Fruit fly (Drosophila melanogaster) whole organism, embryonic: ENCODE results near the gene CG17145.

Source experiments
- CG10274 ChIP-seq: fragments of 200-800 bp; sonication (Bioruptor generic); optimal IDR thresholded peaks from 3 replicates; lab custom pipeline; 2017; ENCODE audit warnings: missing biosample characterization, mild to moderate bottlenecking, missing genetic modification characterization
- CG10462 ChIP-seq: fragments of 200-800 bp; sonication (Bioruptor generic); optimal IDR thresholded peaks from 2 replicates; lab custom pipeline; 2016; ENCODE audit warnings: missing biosample characterization, missing genetic modification characterization
- CG12071 ChIP-seq: fragments of 200-800 bp; sonication (Bioruptor generic); optimal IDR thresholded peaks from 3 replicates; lab custom pipeline; 2018; ENCODE audit warnings: missing biosample characterization, mild to moderate bottlenecking, missing genetic modification characterization
- CG13624 ChIP-seq: fragments of 200-800 bp; sonication (Bioruptor generic); optimal IDR thresholded peaks from 2 replicates; lab custom pipeline; 2016; ENCODE audit warnings: missing biosample characterization, missing genetic modification characterization
- CG1529 ChIP-seq: fragments of 200-800 bp; sonication (Bioruptor generic); optimal IDR thresholded peaks from 3 replicates; lab custom pipeline; 2018; ENCODE audit warnings: missing biosample characterization, missing genetic modification characterization
- CG17359 ChIP-seq: fragments of 200-800 bp; sonication (Bioruptor generic); optimal IDR thresholded peaks from 3 replicates; lab custom pipeline; 2018; ENCODE audit warnings: missing biosample characterization, mild to moderate bottlenecking, missing genetic modification characterization, moderate library complexity
- CG17385 ChIP-seq: fragments of 200-800 bp; sonication (Bioruptor generic); optimal IDR thresholded peaks from 3 replicates; lab custom pipeline; 2018; ENCODE audit warnings: missing biosample characterization, mild to moderate bottlenecking, missing genetic modification characterization
- CG3065 ChIP-seq: fragments of 200-800 bp; sonication (Bioruptor generic); optimal IDR thresholded peaks from 2 replicates; lab custom pipeline; 2016; ENCODE audit warnings: missing biosample characterization, missing genetic modification characterization
- CG31365 ChIP-seq: fragments of 200-800 bp; sonication (Bioruptor generic); optimal IDR thresholded peaks from 2 replicates; lab custom pipeline; 2018; ENCODE audit warnings: missing biosample characterization, mild to moderate bottlenecking, missing genetic modification characterization
- CG31388 ChIP-seq: fragments of 200-800 bp; sonication (Bioruptor generic); optimal IDR thresholded peaks from 2 replicates; lab custom pipeline; 2016; ENCODE audit warnings: missing biosample characterization, missing genetic modification characterization
- CG3407 ChIP-seq: fragments of 200-800 bp; sonication (Bioruptor generic); optimal IDR thresholded peaks from 2 replicates; lab custom pipeline; 2018; ENCODE audit warnings: missing biosample characterization, mild to moderate bottlenecking, missing genetic modification characterization
- CG4730 ChIP-seq: fragments of 200-800 bp; sonication (Bioruptor generic); IDR thresholded peaks from 2 replicates; pipeline ENCODE4 v1.3.6; 2022; ENCODE audit warnings: missing biosample characterization, missing genetic modification characterization
- CG6683 ChIP-seq: fragments of 200-800 bp; sonication (Bioruptor generic); optimal IDR thresholded peaks from 2 replicates; lab custom pipeline; 2017; ENCODE audit warnings: missing biosample characterization, mild to moderate bottlenecking, missing genetic modification characterization, missing genetic modification reagents
- CG6689 ChIP-seq: fragments of 200-800 bp; sonication (Bioruptor generic); IDR thresholded peaks from 2 replicates; pipeline ENCODE4 v1.3.6; 2022; ENCODE audit warnings: missing biosample characterization, missing genetic modification characterization
- CG9727 ChIP-seq: fragments of 200-800 bp; sonication (Bioruptor generic); optimal IDR thresholded peaks from 3 replicates; lab custom pipeline; 2017; ENCODE audit warnings: missing biosample characterization, mild to moderate bottlenecking, missing genetic modification characterization
- CoRest ChIP-seq: fragments of 200-800 bp; sonication (Bioruptor generic); optimal IDR thresholded peaks from 3 replicates; lab custom pipeline; 2018; ENCODE audit warnings: missing biosample characterization, mild to moderate bottlenecking, missing genetic modification characterization, moderate library complexity
- D19B ChIP-seq: fragments of 200-800 bp; sonication (Bioruptor generic); optimal IDR thresholded peaks from 2 replicates; lab custom pipeline; 2017; ENCODE audit warnings: missing biosample characterization, mild to moderate bottlenecking, missing genetic modification characterization
- Drgx ChIP-seq: fragments of 200-800 bp; sonication (Bioruptor generic); IDR thresholded peaks from 2 replicates; pipeline ENCODE4 v1.3.6; 2022; ENCODE audit warnings: missing biosample characterization, missing genetic modification characterization
- HLHmδ ChIP-seq: fragments of 200-800 bp; sonication (Bioruptor generic); optimal IDR thresholded peaks from 2 replicates; lab custom pipeline; 2018; ENCODE audit warnings: missing biosample characterization, mild to moderate bottlenecking, missing genetic modification characterization, moderate library complexity
- Hsf ChIP-seq: fragments of 200-800 bp; sonication (Bioruptor generic); optimal IDR thresholded peaks from 3 replicates; lab custom pipeline; 2016; ENCODE audit warnings: missing biosample characterization, missing genetic modification characterization
- Meics ChIP-seq: fragments of 200-800 bp; sonication (Bioruptor generic); optimal IDR thresholded peaks from 2 replicates; lab custom pipeline; 2017; ENCODE audit warnings: missing biosample characterization, mild to moderate bottlenecking, missing genetic modification characterization
- Nf-YC ChIP-seq: fragments of 200-800 bp; optimal IDR thresholded peaks from 3 replicates; lab custom pipeline; 2019; ENCODE audit warnings: missing biosample characterization, mild to moderate bottlenecking, missing genetic modification characterization, moderate library complexity
- Pdp1 ChIP-seq, 2 experiments: fragments of 200-800 bp; sonication (Bioruptor generic); optimal IDR thresholded peaks; 3 replicates each; lab custom pipeline; 2016; ENCODE audit warnings: missing biosample characterization in 2 of 2, missing genetic modification characterization in 2 of 2, mild to moderate bottlenecking in 1 of 2, moderate library complexity in 1 of 2
- Side ChIP-seq: fragments of 200-800 bp; sonication (Bioruptor generic); optimal IDR thresholded peaks from 2 replicates; lab custom pipeline; 2016; ENCODE audit warnings: missing biosample characterization, missing genetic modification characterization
- Taf1 ChIP-seq: fragments of 200-800 bp; sonication (Bioruptor generic); IDR thresholded peaks from 2 replicates; pipeline ENCODE4 v1.3.6; 2022; ENCODE audit warnings: missing biosample characterization, missing genetic modification characterization
- Vsx1 ChIP-seq: fragments of 200-800 bp; sonication (Bioruptor generic); optimal IDR thresholded peaks from 2 replicates; lab custom pipeline; 2017; ENCODE audit warnings: missing biosample characterization, mild to moderate bottlenecking, missing genetic modification characterization, missing genetic modification reagents
- ap ChIP-seq: fragments of 200-800 bp; sonication (Bioruptor generic); IDR thresholded peaks from 2 replicates; pipeline ENCODE4 v1.3.6; 2022; ENCODE audit warnings: missing biosample characterization, missing genetic modification characterization
- cg ChIP-seq: fragments of 200-800 bp; sonication (Bioruptor generic); optimal IDR thresholded peaks from 3 replicates; lab custom pipeline; 2019; ENCODE audit warnings: missing biosample characterization, mild to moderate bottlenecking, missing genetic modification characterization, moderate library complexity
- chinmo ChIP-seq: fragments of 200-800 bp; sonication (Bioruptor generic); IDR thresholded peaks from 4 replicates; pipeline ENCODE4 v1.3.6; 2022; ENCODE audit warnings: missing biosample characterization, missing genetic modification characterization; ENCODE audit not compliant: partially characterized antibody
- crc ChIP-seq: fragments of 200-800 bp; sonication (Bioruptor generic); optimal IDR thresholded peaks from 2 replicates; lab custom pipeline; 2016; ENCODE audit warnings: missing biosample characterization, missing genetic modification characterization
- cwo ChIP-seq: fragments of 200-800 bp; sonication (Bioruptor generic); optimal IDR thresholded peaks from 3 replicates; lab custom pipeline; 2017; ENCODE audit warnings: missing biosample characterization, missing genetic modification characterization, mild to moderate bottlenecking, moderate library complexity, missing genetic modification reagents
- eve ChIP-seq, 2 experiments: fragments of >200 bp; optimal IDR thresholded peaks; 2 replicates each; lab custom pipeline; 2017; ENCODE audit warnings: missing biosample characterization in 2 of 2, missing genetic modification characterization in 2 of 2
- gce ChIP-seq: fragments of 200-800 bp; sonication (Bioruptor generic); IDR thresholded peaks from 3 replicates; pipeline ENCODE4 v1.3.6; 2022; ENCODE audit warnings: missing biosample characterization, missing genetic modification characterization
- gem ChIP-seq: fragments of 200-800 bp; sonication (Bioruptor generic); optimal IDR thresholded peaks from 2 replicates; lab custom pipeline; 2019; ENCODE audit warnings: missing biosample characterization, mild to moderate bottlenecking, missing genetic modification characterization, moderate library complexity
- grn ChIP-seq: fragments of 200-800 bp; sonication (Bioruptor generic); optimal IDR thresholded peaks from 3 replicates; lab custom pipeline; 2017; ENCODE audit warnings: missing biosample characterization, missing genetic modification characterization
- h ChIP-seq: fragments of >200 bp; optimal IDR thresholded peaks from 2 replicates; lab custom pipeline; 2017
- hth ChIP-seq: fragments of >200 bp; optimal IDR thresholded peaks from 2 replicates; lab custom pipeline; 2017; ENCODE audit warnings: inconsistent platforms
- ken ChIP-seq: fragments of 200-800 bp; sonication (Bioruptor generic); IDR thresholded peaks from 3 replicates; pipeline ENCODE4 v1.3.6; 2022; ENCODE audit warnings: missing biosample characterization, missing genetic modification characterization
- knrl ChIP-seq: fragments of 200-800 bp; sonication (Bioruptor generic); IDR thresholded peaks from 3 replicates; pipeline ENCODE4 v1.3.6; 2022; ENCODE audit warnings: missing biosample characterization, missing genetic modification characterization; ENCODE audit not compliant: partially characterized antibody
- lov ChIP-seq, 2 experiments: fragments of 200-800 bp in 1 of 2; fragments of >200 bp in 1 of 2; sonication (Bioruptor generic) in 1 of 2; IDR thresholded peaks in 1 of 2; optimal IDR thresholded peaks in 1 of 2; 2 replicates in 1 of 2; 3 replicates in 1 of 2; pipeline versions ENCODE4 v1.3.6 to Lab custom; 2017 to 2022; ENCODE audit warnings: missing biosample characterization in 1 of 2, missing genetic modification characterization in 1 of 2
- mirr ChIP-seq: fragments of 200-800 bp; sonication (Bioruptor generic); optimal IDR thresholded peaks from 3 replicates; lab custom pipeline; 2018; ENCODE audit warnings: missing biosample characterization, mild to moderate bottlenecking, missing genetic modification characterization
- mld ChIP-seq: fragments of 200-800 bp; sonication (Bioruptor generic); IDR thresholded peaks from 3 replicates; pipeline ENCODE4 v1.3.6; 2022; ENCODE audit warnings: missing biosample characterization, missing genetic modification characterization; ENCODE audit not compliant: partially characterized antibody
- sens ChIP-seq: fragments of 200-800 bp; sonication (Bioruptor generic); peaks from one replicate; lab custom pipeline; 2016; ENCODE audit warnings: missing biosample characterization, missing genetic modification characterization
- sna ChIP-seq: fragments of 200-800 bp; sonication (Bioruptor generic); IDR thresholded peaks from 2 replicates; pipeline ENCODE4 v1.3.6; 2022; ENCODE audit warnings: missing biosample characterization, missing genetic modification characterization; ENCODE audit not compliant: partially characterized antibody
- so ChIP-seq: fragments of 200-800 bp; sonication (Bioruptor generic); IDR thresholded peaks from 3 replicates; pipeline ENCODE4 v1.3.6; 2022; ENCODE audit warnings: missing biosample characterization, missing genetic modification characterization
- ssp ChIP-seq: fragments of 200-800 bp; sonication (Bioruptor generic); IDR thresholded peaks from 2 replicates; pipeline ENCODE4 v1.3.6; 2022; ENCODE audit warnings: missing biosample characterization, missing genetic modification characterization

The CG17145 gene

DNA sequence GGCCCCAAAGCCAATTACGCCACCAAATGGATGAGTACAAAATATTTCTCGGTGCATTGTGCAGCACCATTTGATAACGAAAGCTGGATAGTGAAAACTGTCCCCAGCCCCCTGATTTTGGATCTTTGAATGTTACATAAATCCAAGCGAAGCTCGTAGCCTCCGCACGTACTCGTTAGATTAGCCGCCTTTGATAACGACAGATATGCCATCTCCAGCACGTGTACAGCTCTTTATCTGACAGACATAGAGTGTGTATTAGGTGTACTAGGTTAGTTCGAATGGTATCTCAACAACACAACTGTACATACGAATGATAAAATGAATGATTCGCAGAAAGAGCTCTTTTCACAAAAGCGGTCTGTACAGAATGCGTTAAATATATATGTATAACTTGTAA lies 25.3 kb upstream of the CG17145 start:
- TF ChIP-seq CG31388 (GFP tag; lab: Kevin White, UChicago) = no peak
- peak; percentile 20 for TF ChIP-seq mirr (GFP tag; lab: Kevin White, UChicago)
- TF ChIP-seq Hsf = no peak
- no peak for TF ChIP-seq CG13624 (GFP tag; lab: Kevin White, UChicago)
- no peak for TF ChIP-seq CG6689 (GFP tag; lab: Robert Waterston, UW)
- TF ChIP-seq cwo (GFP tag; lab: Kevin White, UChicago) = peak; percentile 85
- TF ChIP-seq sna (GFP tag; lab: Robert Waterston, UW) = no peak
- peak in 1 of 2 experiments; percentile 54 for TF ChIP-seq Pdp1 (GFP tag; optimal IDR thresholded peaks at IDR 0.05; lab: Kevin White, UChicago)
- TF ChIP-seq mld (GFP tag; lab: Robert Waterston, UW) = no peak
- no peak for TF ChIP-seq ap (GFP tag; lab: Robert Waterston, UW)
- no peak for TF ChIP-seq CoRest (tag; lab: Kevin White, UChicago)
- no peak for TF ChIP-seq gem (tag; lab: Kevin White, UChicago)
- no peak for TF ChIP-seq CG1529 (GFP tag; lab: Kevin White, UChicago)
- no peak for TF ChIP-seq CG3407 (GFP tag; lab: Kevin White, UChicago)
- no peak for TF ChIP-seq gce
- TF ChIP-seq CG4730 (GFP tag; lab: Robert Waterston, UW) = no peak
- no peak for TF ChIP-seq lov (optimal IDR thresholded peaks at IDR 0.05; lab: Kevin White, UChicago)
- no peak for TF ChIP-seq lov (GFP tag; IDR thresholded peaks at IDR 0.05; lab: Robert Waterston, UW)
- TF ChIP-seq h = no peak
- no peak for TF ChIP-seq ssp (GFP tag; lab: Robert Waterston, UW)
- no peak for TF ChIP-seq CG6683 (GFP tag; lab: Kevin White, UChicago)
- TF ChIP-seq Side (GFP tag; lab: Kevin White, UChicago) = no peak
- peak; percentile 80 for TF ChIP-seq grn
- TF ChIP-seq CG12071 = no peak
- TF ChIP-seq crc (GFP tag; lab: Kevin White, UChicago) = no peak
- no peak for TF ChIP-seq hth (lab: Kevin White, UChicago)
- no peak for TF ChIP-seq so (GFP tag; lab: Robert Waterston, UW)
- TF ChIP-seq Nf-YC = no peak
- no peak for TF ChIP-seq knrl

DNA sequence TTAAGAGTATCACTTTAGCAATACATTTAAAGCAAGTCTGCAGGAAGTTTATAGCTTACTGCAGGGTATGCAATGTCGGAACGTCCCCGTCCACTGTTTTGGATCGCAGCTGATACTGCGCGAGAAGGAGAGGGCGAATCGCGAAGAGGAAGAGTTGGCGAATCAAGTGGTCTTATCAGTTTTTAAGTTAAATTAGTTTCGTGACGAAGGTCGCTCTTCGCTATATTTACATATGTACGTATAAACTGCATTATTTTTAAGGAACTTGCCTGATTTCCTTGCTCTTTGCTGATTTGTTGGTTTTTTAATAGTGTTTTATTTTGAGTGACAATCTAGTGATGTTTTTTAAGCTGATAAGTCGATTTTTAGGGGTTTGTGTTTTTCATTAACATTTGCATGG lies 24.4 kb upstream of the CG17145 start:
- TF ChIP-seq ken (GFP tag; lab: Robert Waterston, UW) (no peak), Vsx1 (no peak), CG17385 (GFP tag; lab: Kevin White, UChicago) (peak; percentile 38), CG10274 (GFP tag; lab: Kevin White, UChicago) (peak; percentile 29), D19B (GFP tag; lab: Kevin White, UChicago) (peak; percentile 75), Meics (GFP tag; lab: Kevin White, UChicago) (peak; percentile 92)
- TF ChIP-seq, all 482 proteins: peak for 4

DNA sequence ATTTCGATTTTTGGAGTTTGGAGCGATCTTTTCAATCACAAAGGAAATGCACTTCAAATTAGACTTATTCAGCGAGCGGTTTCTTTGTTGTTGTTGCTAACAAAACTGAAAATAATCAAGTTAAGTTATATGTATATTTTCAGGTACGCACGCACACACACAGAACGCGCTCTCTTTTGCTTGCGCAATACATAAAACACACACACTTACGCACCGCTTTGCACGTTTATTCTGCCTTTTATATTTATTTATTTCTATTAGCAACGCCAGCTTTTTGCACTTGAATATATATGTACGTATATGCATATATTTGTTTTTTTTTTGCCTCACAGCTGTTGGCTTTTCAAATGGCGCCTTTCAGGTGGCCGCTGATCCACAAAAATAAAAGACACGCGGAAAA lies 23.9 kb upstream of the CG17145 start:
- peak in 1 of 2 experiments; percentile 96 for TF ChIP-seq Pdp1 (GFP tag; optimal IDR thresholded peaks at IDR 0.05; lab: Kevin White, UChicago)
- TF ChIP-seq eve (GFP tag; optimal IDR thresholded peaks at IDR 0.05; lab: Kevin White, UChicago) = peak in 1 of 2 experiments; percentile 37
- TF ChIP-seq CG10462 (GFP tag; lab: Kevin White, UChicago) = no peak
- TF ChIP-seq sens (GFP tag; lab: Kevin White, UChicago) = peak; percentile 56
- 0 out of 4 replicates have a peak, but pooled peaks have one; percentile 13 for TF ChIP-seq chinmo (GFP tag; lab: Robert Waterston, UW)
- TF ChIP-seq CG31365 (tag; lab: Kevin White, UChicago) = no peak
- no peak for TF ChIP-seq HLHmδ
- no peak for TF ChIP-seq Drgx
- peak; percentile 2 for TF ChIP-seq cg (GFP tag; lab: Kevin White, UChicago)
- TF ChIP-seq CG17359 (tag; lab: Kevin White, UChicago) = no peak
- no peak for TF ChIP-seq Taf1 (GFP tag; lab: Robert Waterston, UW)
- no peak for TF ChIP-seq CG3065 (GFP tag; lab: Kevin White, UChicago)
- no peak for TF ChIP-seq CG9727 (GFP tag; lab: Kevin White, UChicago)
